Worm (Caenorhabditis elegans): ENCODE data around the gene Y9C2UA.1.
A peak's percentile ranks its signal among the peaks of the same experiment; 100 is the strongest.

Y9C2UA.1 gene

ce11 chrII:9117789-9118242 lies 21.6 kb upstream of the Y9C2UA.1 start (continued):
- TF ChIP-seq unc-62 (GFP tag; optimal IDR thresholded peaks at IDR 0.05): no peak
- TF ChIP-seq hlh-4 (tag; optimal IDR thresholded peaks at IDR 0.05): no peak
- no peak for TF ChIP-seq efl-1 (optimal IDR thresholded peaks at IDR 0.05)
- peak in 1 of 2 experiments; percentile 40 for TF ChIP-seq efl-1 (GFP tag; optimal IDR thresholded peaks at IDR 0.05 in 1 of 2)
- TF ChIP-seq elt-3 (tag; optimal IDR thresholded peaks at IDR 0.05): no peak
- TF ChIP-seq ceh-63 (GFP tag; optimal IDR thresholded peaks at IDR 0.05): no peak
- peak; percentile 71 for TF ChIP-seq egl-13 (tag; optimal IDR thresholded peaks at IDR 0.05)
- peak; percentile 96 for TF ChIP-seq sox-4 (tag; optimal IDR thresholded peaks at IDR 0.05)
- peak; percentile 67 for TF ChIP-seq lin-14 (GFP tag; optimal IDR thresholded peaks at IDR 0.05)
- peak; percentile 15; the same call in 1 of the 2 replicates for TF ChIP-seq nhr-19 (GFP tag; conservative IDR thresholded peaks at IDR 0.05)
- TF ChIP-seq pqm-1 (tag; optimal IDR thresholded peaks at IDR 0.05): peak; percentile 3
- TF ChIP-seq aha-1 (tag; optimal IDR thresholded peaks at IDR 0.05): no peak
- TF ChIP-seq ceh-88 (GFP tag; IDR thresholded peaks at IDR 0.05): no peak
- no peak for TF ChIP-seq unc-130 (tag; optimal IDR thresholded peaks at IDR 0.05)
- peak; percentile 35 for TF ChIP-seq swsn-7 (tag; optimal IDR thresholded peaks at IDR 0.05)
- TF ChIP-seq mep-1 (tag; optimal IDR thresholded peaks at IDR 0.05): peak; percentile 9

- TF ChIP-seq unc-130 (tag; optimal IDR thresholded peaks at IDR 0.05): no peak
- peak; percentile 5 for TF ChIP-seq egl-13 (tag; optimal IDR thresholded peaks at IDR 0.05)
- no peak for TF ChIP-seq efl-1 (optimal IDR thresholded peaks at IDR 0.05)
- peak in 1 of 2 experiments; percentile 51 for TF ChIP-seq efl-1 (GFP tag; optimal IDR thresholded peaks at IDR 0.05 in 1 of 2)
- TF ChIP-seq nhr-77 (tag; optimal IDR thresholded peaks at IDR 0.05): no peak
- peak; percentile 93 for TF ChIP-seq dsc-1 (tag; optimal IDR thresholded peaks at IDR 0.05)
- no peak for TF ChIP-seq unc-62 (GFP tag; optimal IDR thresholded peaks at IDR 0.05)
- peak; percentile 40 for TF ChIP-seq pax-3 (tag; optimal IDR thresholded peaks at IDR 0.05)
- no peak for TF ChIP-seq ceh-63 (GFP tag; optimal IDR thresholded peaks at IDR 0.05)
- no peak for TF ChIP-seq C04F5.9 (tag; optimal IDR thresholded peaks at IDR 0.05)
- no peak for TF ChIP-seq lin-35 (GFP tag; optimal IDR thresholded peaks at IDR 0.05)
- no peak for TF ChIP-seq blmp-1 (tag; optimal IDR thresholded peaks at IDR 0.05)
- peak; percentile 56 for TF ChIP-seq fkh-8 (tag; optimal IDR thresholded peaks at IDR 0.05)
- TF ChIP-seq xbp-1 (tag; optimal IDR thresholded peaks at IDR 0.05): no peak
- TF ChIP-seq sox-4 (tag; optimal IDR thresholded peaks at IDR 0.05): peak; percentile 28
- TF ChIP-seq nhr-47 (tag; optimal IDR thresholded peaks at IDR 0.05): peak; percentile 8
These were observed 19.1 kb upstream of the Y9C2UA.1 start for ce11 chrII:9120329-9120728.

- no peak for TF ChIP-seq fkh-4 (tag; optimal IDR thresholded peaks at IDR 0.05; ENCODE audit: borderline replicate concordance)
- TF ChIP-seq unc-86 (tag; optimal IDR thresholded peaks at IDR 0.05): peak; percentile 57
- peak; percentile 47 for TF ChIP-seq nhr-71 (tag; optimal IDR thresholded peaks at IDR 0.05)
- TF ChIP-seq lin-14 (GFP tag; optimal IDR thresholded peaks at IDR 0.05): peak; percentile 55
- no peak for TF ChIP-seq rnt-1 (tag; optimal IDR thresholded peaks at IDR 0.05)
- TF ChIP-seq snu-23 (GFP tag; optimal IDR thresholded peaks at IDR 0.05): no peak
- no peak for TF ChIP-seq pag-3 (tag; optimal IDR thresholded peaks at IDR 0.05; ENCODE audit: borderline replicate concordance, insufficient read depth)
- TF ChIP-seq fkh-10 (GFP tag; optimal IDR thresholded peaks at IDR 0.05): peak; percentile 8
- TF ChIP-seq dsc-1 (tag; optimal IDR thresholded peaks at IDR 0.05): peak; percentile 42
- peak; percentile 75 for TF ChIP-seq fkh-8 (tag; optimal IDR thresholded peaks at IDR 0.05)
- peak; percentile 53 for TF ChIP-seq nhr-47 (tag; optimal IDR thresholded peaks at IDR 0.05)
- TF ChIP-seq zip-4 (GFP tag; optimal IDR thresholded peaks at IDR 0.05): no peak
- TF ChIP-seq efl-1 (optimal IDR thresholded peaks at IDR 0.05): no peak
- TF ChIP-seq efl-1 (GFP tag; optimal IDR thresholded peaks at IDR 0.05 in 1 of 2): peak in 1 of 2 experiments; percentile 55
These were observed 18.5 kb upstream of the Y9C2UA.1 start for ce11 chrII:9120813-9121554.

ce11 chrII:9124353-9124752 lies 15.1 kb upstream of the Y9C2UA.1 start:
- TF ChIP-seq dsc-1 (tag; optimal IDR thresholded peaks at IDR 0.05): no peak
- no peak for TF ChIP-seq hlh-4 (tag; optimal IDR thresholded peaks at IDR 0.05)
- peak; percentile 69 for TF ChIP-seq nhr-85 (tag)
- no peak for TF ChIP-seq elt-3 (tag; optimal IDR thresholded peaks at IDR 0.05)
- TF ChIP-seq fkh-10 (GFP tag; optimal IDR thresholded peaks at IDR 0.05): no peak
- no peak for TF ChIP-seq pqm-1 (tag; optimal IDR thresholded peaks at IDR 0.05)
- no peak for TF ChIP-seq isw-1 (GFP tag; IDR thresholded peaks at IDR 0.05)
